Fruit fly (Drosophila melanogaster) whole organism: ENCODE data around the gene Nadsyn.

ENCODE experiments used
- CG8478 ChIP-seq: fragments of >200 bp; optimal IDR thresholded peaks from 2 replicates; lab custom pipeline; 2018; ENCODE audit warnings: inconsistent platforms
- Dll ChIP-seq: fragments of >200 bp; optimal IDR thresholded peaks from 2 replicates; lab custom pipeline; 2017
- EcR ChIP-seq, 2 experiments: fragments of >200 bp; optimal IDR thresholded peaks; 2 replicates each; lab custom pipeline; 2017; ENCODE audit warnings: missing biosample characterization in 2 of 2, missing genetic modification characterization in 2 of 2, missing genetic modification reagents in 2 of 2
- pan ChIP-seq: fragments of >200 bp; optimal IDR thresholded peaks from 2 replicates; lab custom pipeline; 2017
- psq ChIP-seq: fragments of >200 bp; optimal IDR thresholded peaks from 2 replicates; lab custom pipeline; 2017
- usp ChIP-seq: fragments of >200 bp; optimal IDR thresholded peaks from 2 replicates; lab custom pipeline; 2017; ENCODE audit warnings: missing biosample characterization, missing genetic modification characterization, mixed read lengths

The Nadsyn gene

DNA sequence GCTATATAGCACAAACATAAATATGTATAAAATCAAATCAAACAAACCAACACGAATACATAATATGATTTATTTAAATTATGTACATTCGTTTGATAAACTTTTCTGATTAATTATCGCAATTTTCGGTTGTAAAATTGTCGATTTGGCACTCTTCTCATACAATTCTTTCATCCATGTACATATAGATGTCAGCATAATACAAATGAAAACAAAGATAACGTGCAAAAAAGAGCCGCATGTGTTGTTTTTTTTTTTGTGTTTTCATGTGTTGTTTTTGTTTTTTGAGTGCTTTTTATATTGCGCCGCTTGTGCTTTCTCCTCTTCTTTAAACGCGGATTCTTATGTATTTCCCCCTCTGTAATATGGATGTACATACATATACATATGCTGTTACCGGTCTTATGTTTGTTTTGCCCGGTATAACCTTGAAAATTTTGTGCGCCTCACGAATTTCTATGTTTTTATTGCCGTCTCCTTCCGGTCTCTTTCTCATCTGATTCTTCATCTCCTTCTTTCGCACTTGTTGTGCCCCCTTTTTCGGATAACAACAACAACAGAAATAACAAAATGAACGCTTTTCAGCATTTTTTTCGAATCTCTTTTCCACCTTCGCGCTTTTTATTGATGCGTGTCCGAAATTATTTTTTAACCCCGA lies 35.1 kb upstream of the Nadsyn start:
- TF ChIP-seq psq (lab: Kevin White, UChicago) = peak; percentile 36
- no peak for TF ChIP-seq CG8478 (lab: Kevin White, UChicago)
- no peak for TF ChIP-seq Dll (lab: Kevin White, UChicago)

- TF ChIP-seq pan (no peak), usp (no peak), EcR (GFP tag; optimal IDR thresholded peaks at IDR 0.05; lab: Kevin White, UChicago) (no peak), CG8478 (lab: Kevin White, UChicago) (no peak), Dll (lab: Kevin White, UChicago) (no peak), psq (lab: Kevin White, UChicago) (no peak)
These were observed 34.5 kb upstream of the Nadsyn start for dm6 chrX:13752543-13753046.

DNA sequence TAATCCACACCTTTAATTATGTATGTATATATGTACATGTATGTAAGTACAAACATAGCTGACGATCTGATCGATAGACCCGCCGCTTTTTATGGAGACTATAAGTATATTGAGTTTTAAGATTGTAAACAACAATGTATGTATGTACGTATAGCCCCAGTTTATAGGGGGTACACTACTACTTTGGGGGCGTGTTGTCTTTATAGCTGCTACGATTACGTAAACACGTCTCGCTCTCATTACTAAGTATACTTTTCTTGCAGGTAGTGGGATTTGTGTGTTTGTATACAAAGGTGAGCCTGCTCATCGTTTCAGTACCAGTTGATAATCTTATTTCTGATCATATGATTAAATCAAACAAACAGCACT lies 31.8 kb upstream of the Nadsyn start:
- TF ChIP-seq usp = no peak
- TF ChIP-seq pan = no peak
- TF ChIP-seq EcR (GFP tag; optimal IDR thresholded peaks at IDR 0.05; lab: Kevin White, UChicago) = no peak
- TF ChIP-seq CG8478 (lab: Kevin White, UChicago) = no peak
- no peak for TF ChIP-seq psq (lab: Kevin White, UChicago)
- no peak for TF ChIP-seq Dll (lab: Kevin White, UChicago)

dm6 chrX:13748906-13749872 lies 31.1 kb upstream of the Nadsyn start:
- TF ChIP-seq psq (lab: Kevin White, UChicago) = no peak

dm6 chrX:13747635-13748467 lies 29.8 kb upstream of the Nadsyn start:
- TF ChIP-seq EcR (GFP tag; optimal IDR thresholded peaks at IDR 0.05; lab: Kevin White, UChicago) = peak in 1 of 2 experiments; percentile 69
- TF ChIP-seq usp = no peak

DNA sequence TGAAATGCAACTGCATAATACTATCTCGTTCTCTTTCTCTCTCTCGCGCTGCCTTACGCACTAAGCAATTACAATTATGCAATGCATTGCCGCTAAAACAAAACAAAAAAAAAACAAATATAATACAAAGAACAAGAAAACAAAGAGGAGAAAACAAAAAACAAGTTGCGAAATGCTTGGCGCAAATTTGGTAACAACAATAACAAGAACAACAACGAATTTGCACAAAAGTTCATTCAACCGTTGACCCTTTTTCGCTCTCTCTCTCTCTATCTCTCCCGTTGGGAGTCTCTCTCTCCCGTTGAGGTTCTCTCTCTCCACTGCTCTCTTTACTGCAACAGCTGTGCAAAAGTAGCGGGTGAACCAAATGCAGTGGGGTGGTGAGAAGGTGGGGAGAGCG lies 29.0 kb upstream of the Nadsyn start:
- TF ChIP-seq EcR (GFP tag; optimal IDR thresholded peaks at IDR 0.05; lab: Kevin White, UChicago) (peak in 1 of 2 experiments; percentile 80), psq (lab: Kevin White, UChicago) (no peak), pan (no peak), usp (no peak)

DNA sequence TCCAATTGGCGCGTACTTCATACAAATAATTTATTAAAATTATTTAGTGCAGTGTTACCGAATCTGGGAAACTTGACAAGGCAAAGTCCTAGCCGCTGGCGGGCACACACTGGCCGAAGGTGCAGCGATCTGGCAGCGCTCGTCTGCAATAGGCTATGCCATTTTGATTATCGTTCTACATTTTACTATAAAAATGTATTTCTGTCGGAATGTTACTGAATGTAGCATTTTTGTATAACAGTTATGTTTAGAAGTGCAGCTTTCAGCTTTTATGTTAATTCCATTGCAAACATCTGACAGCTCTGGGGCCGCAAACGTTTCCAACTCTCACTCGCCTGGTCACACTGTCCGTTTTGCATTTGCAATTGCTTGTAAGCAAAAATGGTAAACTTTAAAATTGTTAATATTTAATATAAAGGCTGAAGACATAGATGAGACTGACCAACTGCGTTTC lies 26.5 kb upstream of the Nadsyn start, which contains the start of gene Grip91:
Grip91 (minus strand) TSS at position 85 of the 454 bp plus-strand sequence.
- TF ChIP-seq psq (lab: Kevin White, UChicago) = no peak
- no peak for TF ChIP-seq usp
- no peak for TF ChIP-seq EcR (GFP tag; optimal IDR thresholded peaks at IDR 0.05; lab: Kevin White, UChicago)
- TF ChIP-seq CG8478 (lab: Kevin White, UChicago) = no peak
- TF ChIP-seq pan = no peak
- TF ChIP-seq Dll (lab: Kevin White, UChicago) = no peak

DNA sequence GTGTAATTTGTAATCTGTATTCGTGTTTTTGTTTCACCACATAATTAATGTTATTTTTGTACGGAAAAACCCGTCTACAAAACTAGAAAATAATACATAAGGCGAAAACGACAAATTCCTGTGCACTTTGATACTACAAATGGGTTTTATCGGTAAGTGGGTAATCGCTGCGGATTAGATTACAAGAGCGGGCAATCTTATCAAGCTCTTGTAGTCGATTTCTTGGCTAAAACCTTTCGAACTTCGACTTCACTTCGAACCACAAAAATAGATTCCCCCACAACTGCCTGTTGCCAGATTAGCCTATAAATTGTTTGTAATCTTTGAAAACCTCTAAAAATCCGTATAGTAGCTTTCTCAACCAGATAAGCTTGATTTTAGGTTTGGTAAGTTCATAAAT lies 22.9 kb upstream of the Nadsyn start:
- no peak for TF ChIP-seq EcR (GFP tag; optimal IDR thresholded peaks at IDR 0.05; lab: Kevin White, UChicago)
- TF ChIP-seq usp = no peak
- TF ChIP-seq CG8478 (lab: Kevin White, UChicago) = no peak
- no peak for TF ChIP-seq pan
- TF ChIP-seq Dll (lab: Kevin White, UChicago) = no peak
- no peak for TF ChIP-seq psq (lab: Kevin White, UChicago)

- no peak for TF ChIP-seq Dll (lab: Kevin White, UChicago)
- TF ChIP-seq CG8478 (lab: Kevin White, UChicago) = no peak
- TF ChIP-seq pan = no peak
- no peak for TF ChIP-seq psq (lab: Kevin White, UChicago)
- TF ChIP-seq EcR (GFP tag; optimal IDR thresholded peaks at IDR 0.05; lab: Kevin White, UChicago) = no peak
- TF ChIP-seq usp = no peak
These were observed 22.0 kb upstream of the Nadsyn start for dm6 chrX:13740062-13740461.

dm6 chrX:13739411-13739888 lies 21.4 kb upstream of the Nadsyn start, which contains the start of gene CG11151:
Gene CG11151, plus strand, starts transcription at chrX:13739744.
- TF ChIP-seq EcR (GFP tag; optimal IDR thresholded peaks at IDR 0.05; lab: Kevin White, UChicago) (no peak), CG8478 (lab: Kevin White, UChicago) (peak; percentile 92), Dll (lab: Kevin White, UChicago) (no peak), usp (no peak), psq (lab: Kevin White, UChicago) (no peak), pan (no peak)

- no peak for TF ChIP-seq Dll (lab: Kevin White, UChicago)
- no peak for TF ChIP-seq usp
- TF ChIP-seq CG8478 (lab: Kevin White, UChicago) = no peak
- TF ChIP-seq psq (lab: Kevin White, UChicago) = no peak
- no peak for TF ChIP-seq EcR (GFP tag; optimal IDR thresholded peaks at IDR 0.05; lab: Kevin White, UChicago)
- TF ChIP-seq pan = no peak
These were observed 19.9 kb upstream of the Nadsyn start, which contains the start of gene CG11134 for dm6 chrX:13737939-13738338. Gene CG11134, plus strand, starts transcription at chrX:13737942.
